Worm (Caenorhabditis elegans): ENCODE data around the gene col-171.

The col-171 gene

ce11 chrX:6374451-6374850 is 40.4 kb downstream of the col-171 start, which contains the start of gene C03B1.1:
TSS of gene C03B1.1 (plus strand) at chrX:6374751.
- TF ChIP-seq mxl-3 (GFP tag; optimal IDR thresholded peaks at IDR 0.05) (no peak), aha-1 (tag) (peak; percentile 86)

ce11 chrX:6377634-6378288 is 43.7 kb downstream of the col-171 start, which contains the start of gene lmp-1:
TSS of gene lmp-1 (minus strand) at chrX:6377684.
- TF ChIP-seq skn-1 (tag; optimal IDR thresholded peaks at IDR 0.05) (no peak), ZK546.5 (tag; optimal IDR thresholded peaks at IDR 0.05) (no peak), Y48G9A.11 (GFP tag; IDR thresholded peaks at IDR 0.05) (no peak), hlh-11 (tag; optimal IDR thresholded peaks at IDR 0.05) (peak; percentile 18), nhr-41 (GFP tag; IDR thresholded peaks at IDR 0.05) (no peak), pqm-1 (tag; optimal IDR thresholded peaks at IDR 0.05) (peak; percentile 33), dve-1 (tag; optimal IDR thresholded peaks at IDR 0.05; ENCODE audit: insufficient read depth) (peak; percentile 25), ZK337.2 (GFP tag; IDR thresholded peaks at IDR 0.05) (no peak), php-3 (GFP tag; IDR thresholded peaks at IDR 0.05) (peak; percentile 47; the same call in 1 of the 2 replicates), aha-1 (tag) (peak; percentile 84), dmd-6 (GFP tag; IDR thresholded peaks at IDR 0.05) (peak; percentile 38; the same call in 1 of the 2 replicates), tra-1 (GFP tag; IDR thresholded peaks at IDR 0.05) (no peak), daf-16 (GFP tag; optimal IDR thresholded peaks at IDR 0.05) (no peak), daf-16 (tag; optimal IDR thresholded peaks at IDR 0.05) (peak; percentile 77)

ce11 chrX:6378363-6378762 is 44.3 kb downstream of the col-171 start:
- peak; percentile 95 for TF ChIP-seq aha-1 (tag)
- TF ChIP-seq lsy-2 (tag; optimal IDR thresholded peaks at IDR 0.05), result peak; percentile 26 to 59
- 0 out of 2 replicates have a peak, but pooled peaks have one; percentile 36 for TF ChIP-seq vab-7 (GFP tag; IDR thresholded peaks at IDR 0.05)
- no peak for TF ChIP-seq tag-97 (GFP tag; IDR thresholded peaks at IDR 0.05)
- no peak for TF ChIP-seq zag-1 (tag; optimal IDR thresholded peaks at IDR 0.05)
- TF ChIP-seq nhr-111 (GFP tag; optimal IDR thresholded peaks at IDR 0.05), result no peak
- TF ChIP-seq nhr-48 (tag; optimal IDR thresholded peaks at IDR 0.05), result no peak
- peak; percentile 8 for TF ChIP-seq nhr-77 (tag; optimal IDR thresholded peaks at IDR 0.05)
- TF ChIP-seq F37D6.2 (tag; optimal IDR thresholded peaks at IDR 0.05), result peak; percentile 48
- TF ChIP-seq pha-4 (GFP tag; IDR thresholded peaks at IDR 0.05), result no peak
- TF ChIP-seq pha-4 (tag; optimal IDR thresholded peaks at IDR 0.05), result peak; percentile 3
- TF ChIP-seq nhr-76 (tag; optimal IDR thresholded peaks at IDR 0.05), result no peak
- TF ChIP-seq sdz-12 (GFP tag; optimal IDR thresholded peaks at IDR 0.05), result no peak
- no peak for TF ChIP-seq F10B5.3 (tag; optimal IDR thresholded peaks at IDR 0.05)
- no peak for TF ChIP-seq fos-1 (tag; optimal IDR thresholded peaks at IDR 0.05)
- no peak for TF ChIP-seq lin-1 (GFP tag; IDR thresholded peaks at IDR 0.05)
- TF ChIP-seq Y75B8A.6 (GFP tag; IDR thresholded peaks at IDR 0.05), result no peak
- TF ChIP-seq daf-16 (GFP tag; optimal IDR thresholded peaks at IDR 0.05), result peak in 1 of 2 experiments; percentile 15
- TF ChIP-seq daf-16 (tag; optimal IDR thresholded peaks at IDR 0.05), result peak; percentile 73
- no peak for TF ChIP-seq php-3 (GFP tag; IDR thresholded peaks at IDR 0.05)
- peak; percentile 32 for TF ChIP-seq lin-13 (GFP tag; optimal IDR thresholded peaks at IDR 0.05)
- TF ChIP-seq unc-62 (GFP tag; optimal IDR thresholded peaks at IDR 0.05 in 1 of 2), result peak in 1 of 2 experiments; percentile 82
- no peak for TF ChIP-seq unc-62 (tag; optimal IDR thresholded peaks at IDR 0.05)
- no peak for TF ChIP-seq arid-1 (GFP tag; conservative IDR thresholded peaks at IDR 0.05)
- TF ChIP-seq fkh-10 (GFP tag; optimal IDR thresholded peaks at IDR 0.05), result peak; percentile 17
- peak; percentile 78 for TF ChIP-seq mes-2 (tag; optimal IDR thresholded peaks at IDR 0.05; ENCODE audit: poor library complexity, severe bottlenecking)
- no peak for TF ChIP-seq lin-15B (tag; optimal IDR thresholded peaks at IDR 0.05)
- TF ChIP-seq attf-4 (tag; optimal IDR thresholded peaks at IDR 0.05), result no peak
- peak in 1 of 2 experiments; percentile 22 for TF ChIP-seq hif-1 (tag; optimal IDR thresholded peaks at IDR 0.05)
- TF ChIP-seq nhr-237 (tag; optimal IDR thresholded peaks at IDR 0.05), result no peak
- TF ChIP-seq mep-1 (tag; optimal IDR thresholded peaks at IDR 0.05), result peak; percentile 74
- no peak for TF ChIP-seq spr-3 (GFP tag; optimal IDR thresholded peaks at IDR 0.05)
- TF ChIP-seq ctbp-1 (GFP tag; IDR thresholded peaks at IDR 0.05), result peak; percentile 51; the same call in 1 of the 2 replicates
- TF ChIP-seq mxl-3 (GFP tag; optimal IDR thresholded peaks at IDR 0.05), result peak; percentile 74
- TF ChIP-seq dmd-6 (GFP tag; IDR thresholded peaks at IDR 0.05), result peak; percentile 37
- TF ChIP-seq set-16 (GFP tag; IDR thresholded peaks at IDR 0.05), result no peak
- TF ChIP-seq egl-43 (GFP tag; IDR thresholded peaks at IDR 0.05), result peak; percentile 61; the same call in 1 of the 2 replicates

Data from whole organism, L4 larva.